Fruit fly (Drosophila melanogaster) whole organism, adult: ENCODE results near the gene CG9784.

Source experiments
- CG11617 ChIP-seq: fragments of 200-800 bp; sonication (Bioruptor generic); optimal IDR thresholded peaks from 2 replicates; lab custom pipeline; 2017; ENCODE audit warnings: mild to moderate bottlenecking, missing biosample characterization, missing genetic modification reagents, missing genetic modification characterization
- CG12768 ChIP-seq: fragments of 200-800 bp; sonication (Bioruptor generic); optimal IDR thresholded peaks from 2 replicates; lab custom pipeline; 2017; ENCODE audit warnings: missing biosample characterization, missing genetic modification characterization, mild to moderate bottlenecking, moderate library complexity, missing genetic modification reagents
- CG14711 ChIP-seq: fragments of 200-800 bp; sonication (Bioruptor generic); optimal IDR thresholded peaks from 2 replicates; lab custom pipeline; 2018; ENCODE audit warnings: missing biosample characterization, mild to moderate bottlenecking, missing genetic modification characterization, moderate library complexity
- CG1620 ChIP-seq: fragments of 200-800 bp; sonication (Bioruptor generic); optimal IDR thresholded peaks from 2 replicates; lab custom pipeline; 2016; ENCODE audit warnings: missing biosample characterization, missing genetic modification characterization
- CG33017 ChIP-seq: fragments of 200-800 bp; sonication (Bioruptor generic); optimal IDR thresholded peaks from 2 replicates; lab custom pipeline; 2018; ENCODE audit warnings: missing biosample characterization, mild to moderate bottlenecking, missing genetic modification characterization, moderate library complexity
- CG5204 ChIP-seq: fragments of 200-800 bp; sonication (Bioruptor generic); optimal IDR thresholded peaks from 2 replicates; lab custom pipeline; 2016; ENCODE audit warnings: missing biosample characterization, missing genetic modification characterization
- CG7045 ChIP-seq: fragments of 200-800 bp; sonication (Bioruptor generic); optimal IDR thresholded peaks from 2 replicates; lab custom pipeline; 2017; ENCODE audit warnings: missing biosample characterization, mild to moderate bottlenecking, missing genetic modification characterization
- CG7101 ChIP-seq: fragments of 200-800 bp; sonication (Bioruptor generic); optimal IDR thresholded peaks from 2 replicates; lab custom pipeline; 2018; ENCODE audit warnings: missing biosample characterization, mild to moderate bottlenecking, missing genetic modification characterization, moderate library complexity
- Clk ChIP-seq: fragments of 200-800 bp; sonication (Bioruptor generic); optimal IDR thresholded peaks from 2 replicates; lab custom pipeline; 2017; ENCODE audit warnings: missing biosample characterization, missing genetic modification characterization
- Crg-1 ChIP-seq: fragments of 200-800 bp; sonication (Bioruptor generic); optimal IDR thresholded peaks from 2 replicates; lab custom pipeline; 2016; ENCODE audit warnings: missing biosample characterization, missing genetic modification characterization
- Hr96 ChIP-seq: fragments of 200-800 bp; sonication (Bioruptor generic); optimal IDR thresholded peaks from 2 replicates; lab custom pipeline; 2016; ENCODE audit warnings: missing biosample characterization, missing genetic modification characterization
- Mnt ChIP-seq: fragments of 200-800 bp; sonication (Bioruptor generic); optimal IDR thresholded peaks from 2 replicates; lab custom pipeline; 2016; ENCODE audit warnings: missing biosample characterization, mild to moderate bottlenecking, missing genetic modification characterization
- bab1 ChIP-seq: fragments of 200-800 bp; sonication (Bioruptor generic); optimal IDR thresholded peaks from 3 replicates; lab custom pipeline; 2019; ENCODE audit warnings: missing biosample characterization, mild to moderate bottlenecking, missing genetic modification characterization, moderate library complexity
- cic ChIP-seq: fragments of 200-800 bp; sonication (Bioruptor generic); optimal IDR thresholded peaks from 2 replicates; lab custom pipeline; 2017; ENCODE audit warnings: missing biosample characterization, mild to moderate bottlenecking, missing genetic modification characterization, moderate library complexity
- cnc ChIP-seq, 2 experiments: fragments of >200 bp; optimal IDR thresholded peaks; 2 replicates each; lab custom pipeline; 2017
- kay ChIP-seq: fragments of 200-800 bp; sonication (Bioruptor generic); peaks from one replicate; lab custom pipeline; 2016; ENCODE audit warnings: missing biosample characterization, missing genetic modification characterization, borderline replicate concordance
- ovo ChIP-seq: fragments of 200-800 bp; sonication (Bioruptor generic); optimal IDR thresholded peaks from 2 replicates; lab custom pipeline; 2016; ENCODE audit warnings: missing biosample characterization, missing genetic modification characterization
- pad ChIP-seq: fragments of 200-800 bp; sonication (Bioruptor generic); optimal IDR thresholded peaks from 3 replicates; lab custom pipeline; 2017; ENCODE audit warnings: missing biosample characterization, missing genetic modification characterization, mild to moderate bottlenecking, moderate library complexity, missing genetic modification reagents
- tj ChIP-seq: fragments of 200-800 bp; sonication (Bioruptor generic); optimal IDR thresholded peaks from 3 replicates; lab custom pipeline; 2017; ENCODE audit warnings: missing biosample characterization, mild to moderate bottlenecking, missing genetic modification characterization, moderate library complexity
- toe ChIP-seq: fragments of 200-800 bp; sonication (Bioruptor generic); optimal IDR thresholded peaks from 2 replicates; lab custom pipeline; 2016; ENCODE audit warnings: missing biosample characterization, missing genetic modification characterization

CG9784 gene

dm6 chrX:16598978-16599664 lies at the start of gene CG9784, which contains the start of gene Nup153:
TSS of gene CG9784 (minus strand) at chrX:16599215.
TSS of gene Nup153 (plus strand) at chrX:16599241.
- TF ChIP-seq Hr96 (no peak), CG5204 (GFP tag; lab: Kevin White, UChicago) (no peak), Clk (GFP tag; lab: Kevin White, UChicago) (no peak), ovo (no peak), Crg-1 (no peak), cnc (optimal IDR thresholded peaks at IDR 0.05; lab: Kevin White, UChicago) (no peak), CG14711 (tag; lab: Kevin White, UChicago) (no peak), CG11617 (no peak), tj (GFP tag; lab: Kevin White, UChicago) (no peak), CG33017 (no peak), CG12768 (GFP tag; lab: Kevin White, UChicago) (no peak), CG7101 (peak; percentile 11), CG1620 (GFP tag; lab: Kevin White, UChicago) (peak; percentile 20), Mnt (GFP tag; lab: Kevin White, UChicago) (peak; percentile 91), cic (no peak), CG7045 (GFP tag; lab: Kevin White, UChicago) (no peak), bab1 (GFP tag; lab: Kevin White, UChicago) (peak; percentile 45), pad (peak; percentile 20), toe (GFP tag; lab: Kevin White, UChicago) (no peak)

dm6 chrX:16648435-16648781 lies 49.4 kb upstream of the CG9784 start:
- TF ChIP-seq tj (GFP tag; lab: Kevin White, UChicago) (peak; percentile 81), Crg-1 (no peak)

DNA sequence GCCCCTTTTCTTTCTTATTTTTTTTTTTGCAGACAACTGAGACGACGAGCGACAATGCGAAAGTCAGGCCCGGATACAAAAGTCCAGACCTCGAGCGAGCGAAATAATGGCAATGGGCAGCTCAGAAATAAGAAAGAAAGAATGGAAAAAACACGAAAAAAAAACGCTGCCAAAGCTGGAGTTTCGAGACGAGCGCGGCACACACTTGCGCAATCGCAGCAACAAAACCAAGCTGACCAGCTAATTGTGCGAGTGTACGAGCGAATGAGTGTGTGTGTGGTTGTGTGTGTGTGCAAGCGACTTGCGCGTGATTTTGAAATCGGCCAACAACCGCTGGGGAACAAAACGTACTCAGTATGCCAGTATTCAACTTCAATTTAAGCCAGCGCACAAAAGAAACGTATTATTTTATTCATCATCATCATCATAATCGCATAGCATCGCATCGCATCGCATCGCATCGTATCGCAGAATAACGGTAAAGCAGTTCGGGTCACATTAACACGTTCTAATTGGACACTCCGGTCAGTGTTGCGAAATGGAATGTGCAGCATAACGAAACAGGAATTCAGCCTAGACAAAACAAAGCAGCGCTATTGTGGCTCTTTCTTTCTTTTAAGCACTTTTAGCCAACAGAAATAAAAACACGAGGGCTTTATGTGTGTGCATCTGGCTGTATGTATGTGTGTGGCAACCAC lies 48.9 kb upstream of the CG9784 start:
- TF ChIP-seq CG33017 (no peak), tj (GFP tag; lab: Kevin White, UChicago) (peak; percentile 85), CG7101 (no peak), CG12768 (GFP tag; lab: Kevin White, UChicago) (no peak), CG14711 (tag; lab: Kevin White, UChicago) (no peak), pad (no peak)

DNA sequence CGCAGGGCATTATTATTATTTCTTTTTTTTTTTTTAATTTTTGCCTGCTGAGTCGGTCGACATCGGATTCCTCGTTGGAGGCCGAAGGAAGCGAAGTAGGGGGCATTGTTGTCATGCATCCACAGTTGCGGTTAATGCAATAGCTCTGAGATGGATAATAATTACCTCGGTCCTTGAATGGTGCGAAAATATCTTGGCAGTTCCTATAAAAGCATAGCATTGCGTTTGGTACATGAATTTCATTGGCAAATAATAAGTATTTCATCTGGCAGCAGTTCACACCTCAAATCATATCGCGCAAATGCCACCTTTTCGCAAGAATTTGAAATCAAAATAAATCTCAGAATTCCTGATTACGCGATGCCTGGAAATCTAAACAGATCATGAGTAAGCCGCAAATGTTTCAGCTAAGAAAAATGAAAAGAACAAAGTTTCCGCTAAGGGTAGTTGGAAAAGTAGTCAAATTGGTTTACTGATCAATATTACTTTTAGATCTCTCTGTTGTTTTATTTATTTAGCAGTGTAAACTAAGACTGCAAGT lies 48.1 kb upstream of the CG9784 start:
- TF ChIP-seq pad (no peak), toe (GFP tag; lab: Kevin White, UChicago) (no peak), cic (no peak), bab1 (GFP tag; lab: Kevin White, UChicago) (no peak), Clk (GFP tag; lab: Kevin White, UChicago) (no peak), CG7045 (GFP tag; lab: Kevin White, UChicago) (no peak), Hr96 (no peak), CG33017 (no peak), CG1620 (GFP tag; lab: Kevin White, UChicago) (no peak), kay (GFP tag; lab: Kevin White, UChicago) (no peak), Crg-1 (no peak)

- TF ChIP-seq CG33017 (no peak), pad (no peak), Clk (GFP tag; lab: Kevin White, UChicago) (no peak), CG7045 (GFP tag; lab: Kevin White, UChicago) (no peak)
These were observed 46.5 kb upstream of the CG9784 start for dm6 chrX:16645472-16645871.

DNA sequence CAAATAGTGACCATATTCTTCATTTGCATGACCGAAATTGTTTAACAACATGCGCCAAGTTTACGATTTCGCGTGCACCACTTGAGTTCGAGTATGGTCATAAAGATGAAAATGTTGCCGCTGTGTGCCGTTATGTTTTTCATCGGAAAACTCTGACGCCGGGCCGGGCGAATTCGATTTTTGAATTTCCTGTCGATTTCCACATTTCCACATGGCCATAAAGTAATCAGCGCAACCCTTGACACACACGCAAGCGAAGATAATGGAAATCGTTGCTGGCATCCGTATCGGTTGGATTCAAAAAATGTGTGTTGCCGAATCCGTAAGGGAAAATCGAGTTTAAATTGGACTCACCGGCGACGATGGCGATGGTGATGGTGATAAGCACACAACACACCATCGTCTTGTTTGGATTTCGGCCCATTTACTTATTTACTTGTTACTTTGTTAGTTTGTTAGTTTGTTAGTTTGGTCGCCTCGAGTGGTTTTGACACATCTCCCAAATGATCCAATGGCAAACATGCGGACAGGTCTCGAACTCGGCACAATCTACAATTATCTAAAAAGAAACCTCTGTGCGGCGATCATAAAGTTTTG lies 45.6 kb upstream of the CG9784 start:
- TF ChIP-seq Clk (GFP tag; lab: Kevin White, UChicago) = no peak
- no peak for TF ChIP-seq cic
- TF ChIP-seq CG7101 = no peak
- TF ChIP-seq CG7045 (GFP tag; lab: Kevin White, UChicago) = no peak
- no peak for TF ChIP-seq CG1620 (GFP tag; lab: Kevin White, UChicago)
- TF ChIP-seq tj (GFP tag; lab: Kevin White, UChicago) = no peak
- no peak for TF ChIP-seq kay (GFP tag; lab: Kevin White, UChicago)
- TF ChIP-seq cnc (optimal IDR thresholded peaks at IDR 0.05; lab: Kevin White, UChicago) = no peak
- TF ChIP-seq CG5204 (GFP tag; lab: Kevin White, UChicago) = no peak
- TF ChIP-seq Crg-1 = no peak

DNA sequence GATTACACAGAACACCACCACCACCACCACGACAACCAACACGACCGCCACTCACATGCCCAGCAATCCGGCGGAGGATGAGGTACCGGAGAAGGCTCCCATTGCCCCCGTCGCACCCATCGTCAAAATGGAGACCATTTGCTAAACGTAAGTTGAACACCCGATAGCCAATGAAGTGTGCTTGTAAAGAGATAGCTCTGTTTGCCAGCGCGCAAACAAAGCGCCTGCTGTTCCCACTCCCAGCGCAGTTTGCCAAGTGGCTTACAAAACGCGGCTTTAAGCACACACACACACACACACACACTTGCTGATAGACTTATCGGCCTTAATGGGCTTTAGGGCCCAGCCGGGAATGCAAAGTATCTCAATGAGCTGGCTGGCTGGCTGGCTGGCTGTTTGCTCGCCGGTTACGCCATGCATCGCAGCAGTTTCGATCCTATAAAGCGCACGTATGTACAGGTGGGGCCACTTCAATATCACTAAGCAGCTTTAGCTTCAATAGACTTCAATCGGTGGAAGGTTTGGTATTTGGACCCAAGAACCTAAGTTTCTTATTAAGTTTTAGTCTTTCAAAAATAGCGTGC lies 44.4 kb upstream of the CG9784 start:
- TF ChIP-seq pad (no peak), CG5204 (GFP tag; lab: Kevin White, UChicago) (no peak), CG1620 (GFP tag; lab: Kevin White, UChicago) (no peak)
